Fruit fly (Drosophila melanogaster): ENCODE data around the gene rept.

rept gene

dm6 chr3L:19263480-19264140 lies 8.5 kb downstream of the rept start, which contains the start of the genes CG42374 and Mettl5 (continued):
- TF ChIP-seq Hmr (GFP tag; optimal IDR thresholded peaks at IDR 0.05) = peak; percentile 44
- TF ChIP-seq kah (GFP tag; optimal IDR thresholded peaks at IDR 0.05) = peak; percentile 24
- no peak for TF ChIP-seq Doc3 (GFP tag; IDR thresholded peaks at IDR 0.05; ENCODE audit: partially characterized antibody)
- peak; percentile 59 for TF ChIP-seq lab (GFP tag; optimal IDR thresholded peaks at IDR 0.05)
- peak; percentile 45 for TF ChIP-seq Fer3 (tag; optimal IDR thresholded peaks at IDR 0.05)
- TF ChIP-seq Rfx (GFP tag; IDR thresholded peaks at IDR 0.05) = peak; percentile 65
- TF ChIP-seq cwo (GFP tag; optimal IDR thresholded peaks at IDR 0.05) = peak; percentile 74
- peak; percentile 21 for TF ChIP-seq Hr3 (GFP tag; optimal IDR thresholded peaks at IDR 0.05)
- TF ChIP-seq CG6765 (GFP tag; optimal IDR thresholded peaks at IDR 0.05) = peak; percentile 29
- peak; percentile 53 for TF ChIP-seq CG11504 (tag; optimal IDR thresholded peaks at IDR 0.05)
- TF ChIP-seq tap (tag; optimal IDR thresholded peaks at IDR 0.05) = peak; percentile 24
- peak; percentile 61 for TF ChIP-seq sens (GFP tag)
- TF ChIP-seq CG2889 (GFP tag; IDR thresholded peaks at IDR 0.05) = peak; percentile 47; the same call in 1 of the 3 replicates
- TF ChIP-seq CG15514 (GFP tag; optimal IDR thresholded peaks at IDR 0.05) = peak; percentile 30
- TF ChIP-seq CG1603 (tag; optimal IDR thresholded peaks at IDR 0.05) = peak; percentile 46
- TF ChIP-seq Ada2b (GFP tag; IDR thresholded peaks at IDR 0.05) = peak; percentile 22; the same call in 1 of the 2 replicates
- peak; percentile 46; the same call in 2 of the 3 replicates for TF ChIP-seq Aef1 (GFP tag; IDR thresholded peaks at IDR 0.05)
- TF ChIP-seq CG3281 (GFP tag; optimal IDR thresholded peaks at IDR 0.05) = peak; percentile 70
- TF ChIP-seq stc (GFP tag; IDR thresholded peaks at IDR 0.05) = peak; percentile 61; the same call in 1 of the 2 replicates
- TF ChIP-seq Xrp1 (GFP tag; IDR thresholded peaks at IDR 0.05) = peak; percentile 63
- TF ChIP-seq CG12219 (GFP tag; optimal IDR thresholded peaks at IDR 0.05) = peak; percentile 26
- peak; percentile 40; the same call in 1 of the 2 replicates for TF ChIP-seq sob (GFP tag; IDR thresholded peaks at IDR 0.05)
- no peak for TF ChIP-seq hb (GFP tag; IDR thresholded peaks at IDR 0.05; ENCODE audit: partially characterized antibody)
- peak; percentile 2 for TF ChIP-seq CG17385 (GFP tag; optimal IDR thresholded peaks at IDR 0.05)
- no peak for TF ChIP-seq ken (GFP tag; IDR thresholded peaks at IDR 0.05)
- peak; percentile 62 for TF ChIP-seq CG7556 (GFP tag; optimal IDR thresholded peaks at IDR 0.05)
- TF ChIP-seq CG6254 (GFP tag; optimal IDR thresholded peaks at IDR 0.05) = peak; percentile 31
- TF ChIP-seq Hr39 (optimal IDR thresholded peaks at IDR 0.05) = no peak
- TF ChIP-seq CG7372 (GFP tag; IDR thresholded peaks at IDR 0.05) = peak; percentile 36; the same call in 1 of the 2 replicates
- TF ChIP-seq HLH3B (GFP tag; IDR thresholded peaks at IDR 0.05) = peak; percentile 54; the same call in 1 of the 2 replicates
- peak; percentile 43 for TF ChIP-seq CG15269 (tag; optimal IDR thresholded peaks at IDR 0.05)
- no peak for TF ChIP-seq CG4707 (GFP tag; optimal IDR thresholded peaks at IDR 0.05)
- no peak for TF ChIP-seq CG1647 (GFP tag; optimal IDR thresholded peaks at IDR 0.05)
- TF ChIP-seq vvl (GFP tag; IDR thresholded peaks at IDR 0.05) = peak; percentile 75
- no peak for TF ChIP-seq Opbp (GFP tag; IDR thresholded peaks at IDR 0.05; ENCODE audit: partially characterized antibody)
- TF ChIP-seq nau (GFP tag; optimal IDR thresholded peaks at IDR 0.05) = peak; percentile 27
- TF ChIP-seq MTF-1 (GFP tag; optimal IDR thresholded peaks at IDR 0.05; ENCODE audit: borderline replicate concordance) = peak; percentile 63
- no peak for TF ChIP-seq cg (GFP tag; optimal IDR thresholded peaks at IDR 0.05)
- peak; percentile 61 for TF ChIP-seq PHDP (tag; optimal IDR thresholded peaks at IDR 0.05)
- TF ChIP-seq CG10267 (tag; optimal IDR thresholded peaks at IDR 0.05) = no peak
- no peak for TF ChIP-seq Gug (GFP tag; IDR thresholded peaks at IDR 0.05)
- peak; percentile 62; the same call in 1 of the 2 replicates for TF ChIP-seq CG6689 (GFP tag; IDR thresholded peaks at IDR 0.05)
- TF ChIP-seq ftz-f1 (GFP tag; optimal IDR thresholded peaks at IDR 0.05) = peak; percentile 14
- TF ChIP-seq CG12391 (tag; optimal IDR thresholded peaks at IDR 0.05) = peak; percentile 20
- TF ChIP-seq CG3407 (GFP tag; optimal IDR thresholded peaks at IDR 0.05) = peak; percentile 7
- TF ChIP-seq CG10274 (GFP tag; optimal IDR thresholded peaks at IDR 0.05) = no peak
- peak; percentile 92 for TF ChIP-seq nerfin-1 (tag; optimal IDR thresholded peaks at IDR 0.05)
- TF ChIP-seq dmrt99B (tag; optimal IDR thresholded peaks at IDR 0.05) = peak; percentile 47

Data from whole organism, embryonic.